Fruit fly (Drosophila melanogaster) whole organism, embryonic: ENCODE results near the gene CG15894.

Experiments used
- ATbp ChIP-seq: fragments of 200-800 bp; sonication (Bioruptor generic); optimal IDR thresholded peaks from 2 replicates; lab custom pipeline; 2017; ENCODE audit warnings: missing biosample characterization, mild to moderate bottlenecking, missing genetic modification characterization, missing genetic modification reagents
- Atf6 ChIP-seq: fragments of 200-800 bp; sonication (Bioruptor generic); IDR thresholded peaks from 2 replicates; pipeline ENCODE4 v1.3.6; 2022; ENCODE audit warnings: missing biosample characterization, missing genetic modification characterization
- CG11085 ChIP-seq: fragments of 200-800 bp; sonication (Bioruptor generic); IDR thresholded peaks from 2 replicates; pipeline ENCODE4 v1.3.6; 2022; ENCODE audit warnings: missing biosample characterization, missing genetic modification characterization
- CG11456 ChIP-seq: fragments of 200-800 bp; sonication (Bioruptor generic); IDR thresholded peaks from 3 replicates; pipeline ENCODE4 v1.3.6; 2022; ENCODE audit warnings: missing biosample characterization, missing genetic modification characterization
- CG13287 ChIP-seq: fragments of 200-800 bp; sonication (Bioruptor generic); IDR thresholded peaks from 2 replicates; pipeline ENCODE4 v1.3.6; 2022; ENCODE audit warnings: missing biosample characterization, missing genetic modification characterization; ENCODE audit not compliant: partially characterized antibody
- CG14441 ChIP-seq: fragments of 200-800 bp; sonication (Bioruptor generic); IDR thresholded peaks from 2 replicates; pipeline ENCODE4 v1.3.6; 2022; ENCODE audit warnings: missing biosample characterization, missing genetic modification characterization
- CG14965 ChIP-seq: fragments of 200-800 bp; sonication (Bioruptor generic); optimal IDR thresholded peaks from 2 replicates; lab custom pipeline; 2016; ENCODE audit warnings: missing biosample characterization, missing genetic modification characterization, borderline replicate concordance
- CG17186 ChIP-seq: fragments of 200-800 bp; sonication (Bioruptor generic); optimal IDR thresholded peaks from 3 replicates; lab custom pipeline; 2017; ENCODE audit warnings: missing biosample characterization, missing genetic modification reagents, missing genetic modification characterization
- CG2712 ChIP-seq: fragments of 200-800 bp; optimal IDR thresholded peaks from 3 replicates; lab custom pipeline; 2019; ENCODE audit warnings: missing biosample characterization, mild to moderate bottlenecking, missing genetic modification characterization, moderate library complexity
- CG42726 ChIP-seq: fragments of 200-800 bp; sonication (Bioruptor generic); IDR thresholded peaks from 2 replicates; pipeline ENCODE4 v1.3.6; 2022; ENCODE audit warnings: missing biosample characterization, missing genetic modification characterization; ENCODE audit not compliant: partially characterized antibody
- CG6854 ChIP-seq: fragments of 200-800 bp; sonication (Bioruptor generic); optimal IDR thresholded peaks from 3 replicates; lab custom pipeline; 2017; ENCODE audit warnings: missing biosample characterization, mild to moderate bottlenecking, missing genetic modification characterization
- CG7556 ChIP-seq: fragments of 200-800 bp; sonication (Bioruptor generic); optimal IDR thresholded peaks from 2 replicates; lab custom pipeline; 2017; ENCODE audit warnings: missing biosample characterization, mild to moderate bottlenecking, missing genetic modification characterization
- CG7839 ChIP-seq: fragments of 200-800 bp; sonication (Bioruptor generic); optimal IDR thresholded peaks from 3 replicates; lab custom pipeline; 2018; ENCODE audit warnings: missing biosample characterization, mild to moderate bottlenecking, missing genetic modification characterization, moderate library complexity
- D19A ChIP-seq: fragments of 200-800 bp; optimal IDR thresholded peaks from 3 replicates; lab custom pipeline; 2019; ENCODE audit warnings: missing biosample characterization, mild to moderate bottlenecking, missing genetic modification characterization, moderate library complexity
- Doc3 ChIP-seq: fragments of 200-800 bp; sonication (Bioruptor generic); IDR thresholded peaks from 3 replicates; pipeline ENCODE4 v1.3.6; 2022; ENCODE audit warnings: missing biosample characterization, missing genetic modification characterization; ENCODE audit not compliant: partially characterized antibody
- Dref ChIP-seq: fragments of 200-800 bp; sonication (Bioruptor generic); IDR thresholded peaks from 2 replicates; pipeline ENCODE4 v1.3.6; 2022; ENCODE audit warnings: missing biosample characterization, missing genetic modification characterization
- ERR ChIP-seq: fragments of 200-800 bp; sonication (Bioruptor generic); optimal IDR thresholded peaks from 2 replicates; lab custom pipeline; 2016; ENCODE audit warnings: missing biosample characterization, missing genetic modification characterization
- Hmr ChIP-seq: fragments of 200-800 bp; sonication (Bioruptor generic); optimal IDR thresholded peaks from 3 replicates; lab custom pipeline; 2017; ENCODE audit warnings: mild to moderate bottlenecking, missing biosample characterization, missing genetic modification reagents, missing genetic modification characterization
- Hr78 ChIP-seq, 2 experiments: fragments of 200-800 bp in 1 of 2; fragments of >200 bp in 1 of 2; sonication (Bioruptor generic) in 1 of 2; optimal IDR thresholded peaks; 2 replicates each; lab custom pipeline; 2017 to 2019; ENCODE audit warnings: missing biosample characterization in 2 of 2, missing genetic modification characterization in 2 of 2, mild to moderate bottlenecking in 1 of 2, moderate library complexity in 1 of 2
- MBD-R2 ChIP-seq: fragments of 200-800 bp; sonication (Bioruptor generic); IDR thresholded peaks from 2 replicates; pipeline ENCODE4 v1.3.6; 2022; ENCODE audit warnings: missing biosample characterization, missing genetic modification characterization
- MESR4 ChIP-seq: fragments of 200-800 bp; sonication (Bioruptor generic); optimal IDR thresholded peaks from 2 replicates; lab custom pipeline; 2018; ENCODE audit warnings: missing biosample characterization, mild to moderate bottlenecking, missing genetic modification characterization, moderate library complexity
- Myb ChIP-seq: fragments of 200-800 bp; sonication (Bioruptor generic); optimal IDR thresholded peaks from 2 replicates; lab custom pipeline; 2016; ENCODE audit warnings: missing biosample characterization, missing genetic modification characterization
- Opbp ChIP-seq: fragments of 200-800 bp; sonication (Bioruptor generic); IDR thresholded peaks from 3 replicates; pipeline ENCODE4 v1.3.6; 2022; ENCODE audit warnings: missing biosample characterization, missing genetic modification characterization; ENCODE audit not compliant: partially characterized antibody
- Ravus ChIP-seq: fragments of 200-800 bp; sonication (Bioruptor generic); IDR thresholded peaks from 2 replicates; pipeline ENCODE4 v1.3.6; 2022; ENCODE audit warnings: missing biosample characterization, missing genetic modification characterization
- Six4 ChIP-seq: fragments of 200-800 bp; sonication (Bioruptor generic); optimal IDR thresholded peaks from 2 replicates; lab custom pipeline; 2016; ENCODE audit warnings: missing biosample characterization, missing genetic modification characterization
- Sox102F ChIP-seq: fragments of 200-800 bp; sonication (Bioruptor generic); optimal IDR thresholded peaks from 2 replicates; lab custom pipeline; 2018; ENCODE audit warnings: missing biosample characterization, mild to moderate bottlenecking, missing genetic modification characterization, moderate library complexity
- Usf ChIP-seq: fragments of 200-800 bp; sonication (Bioruptor generic); optimal IDR thresholded peaks from 2 replicates; lab custom pipeline; 2017; ENCODE audit warnings: missing genotype, missing biosample characterization, missing genetic modification characterization
- abd-A ChIP-seq: fragments of 200-800 bp; sonication (Bioruptor generic); optimal IDR thresholded peaks from 3 replicates; lab custom pipeline; 2019; ENCODE audit warnings: missing biosample characterization, mild to moderate bottlenecking, missing genetic modification characterization, moderate library complexity
- bigmax ChIP-seq: fragments of 200-800 bp; sonication (Bioruptor generic); optimal IDR thresholded peaks from 2 replicates; lab custom pipeline; 2018; ENCODE audit warnings: missing biosample characterization, mild to moderate bottlenecking, missing genetic modification characterization
- cato ChIP-seq: fragments of 200-800 bp; sonication (Bioruptor generic); optimal IDR thresholded peaks from 2 replicates; lab custom pipeline; 2016; ENCODE audit warnings: missing biosample characterization, missing genetic modification characterization, borderline replicate concordance
- crp ChIP-seq, 2 experiments: fragments of 200-800 bp; sonication (Bioruptor generic); optimal IDR thresholded peaks; 2 replicates in 1 of 2; 3 replicates in 1 of 2; lab custom pipeline; 2017; ENCODE audit warnings: missing biosample characterization in 2 of 2, missing genetic modification characterization in 2 of 2, mild to moderate bottlenecking in 1 of 2, moderate library complexity in 1 of 2
- cwo ChIP-seq: fragments of 200-800 bp; sonication (Bioruptor generic); optimal IDR thresholded peaks from 3 replicates; lab custom pipeline; 2017; ENCODE audit warnings: missing biosample characterization, missing genetic modification characterization, mild to moderate bottlenecking, moderate library complexity, missing genetic modification reagents
- dan ChIP-seq: fragments of 200-800 bp; sonication (Bioruptor generic); IDR thresholded peaks from 2 replicates; pipeline ENCODE4 v1.3.6; 2022; ENCODE audit warnings: missing biosample characterization, missing genetic modification characterization
- disco-r ChIP-seq: fragments of 200-800 bp; sonication (Bioruptor generic); optimal IDR thresholded peaks from 2 replicates; lab custom pipeline; 2016; ENCODE audit warnings: missing biosample characterization, missing genetic modification characterization
- grau ChIP-seq: fragments of 200-800 bp; optimal IDR thresholded peaks from 3 replicates; lab custom pipeline; 2019; ENCODE audit warnings: missing biosample characterization, mild to moderate bottlenecking, missing genetic modification characterization, moderate library complexity
- kni ChIP-seq: fragments of 200-800 bp; sonication (Bioruptor generic); optimal IDR thresholded peaks from 3 replicates; lab custom pipeline; 2017; ENCODE audit warnings: mild to moderate bottlenecking, missing biosample characterization, missing genetic modification reagents, missing genetic modification characterization
- lab ChIP-seq: fragments of 200-800 bp; sonication (Bioruptor generic); optimal IDR thresholded peaks from 3 replicates; lab custom pipeline; 2017; ENCODE audit warnings: missing biosample characterization, missing genetic modification characterization, mild to moderate bottlenecking, moderate library complexity, missing genetic modification reagents
- lilli ChIP-seq: fragments of 200-800 bp; sonication (Bioruptor generic); optimal IDR thresholded peaks from 3 replicates; lab custom pipeline; 2016; ENCODE audit warnings: missing biosample characterization, missing genetic modification characterization
- luna ChIP-seq: fragments of 200-800 bp; sonication (Bioruptor generic); optimal IDR thresholded peaks from 2 replicates; lab custom pipeline; 2016; ENCODE audit warnings: missing biosample characterization, missing genetic modification characterization
- odd ChIP-seq: fragments of 200-800 bp; sonication (Bioruptor generic); optimal IDR thresholded peaks from 2 replicates; lab custom pipeline; 2017; ENCODE audit warnings: missing biosample characterization, mild to moderate bottlenecking, missing genetic modification characterization
- pan ChIP-seq, 4 experiments: fragments of >200 bp in 3 of 4; fragments of 200-800 bp in 1 of 4; sonication (Bioruptor generic) in 1 of 4; optimal IDR thresholded peaks in 3 of 4; IDR thresholded peaks in 1 of 4; 2 replicates each; pipeline versions ENCODE4 v1.3.6 to Lab custom; 2017 to 2022; ENCODE audit warnings: missing biosample characterization in 2 of 4, missing genetic modification characterization in 2 of 4, mixed read lengths in 1 of 4
- pb ChIP-seq: fragments of 200-800 bp; sonication (Bioruptor generic); optimal IDR thresholded peaks from 3 replicates; lab custom pipeline; 2016; ENCODE audit warnings: missing biosample characterization, missing genetic modification characterization
- phol ChIP-seq: fragments of 200-800 bp; sonication (Bioruptor generic); optimal IDR thresholded peaks from 3 replicates; lab custom pipeline; 2018; ENCODE audit warnings: missing biosample characterization, mild to moderate bottlenecking, missing genetic modification characterization, moderate library complexity
- sens ChIP-seq: fragments of 200-800 bp; sonication (Bioruptor generic); peaks from one replicate; lab custom pipeline; 2016; ENCODE audit warnings: missing biosample characterization, missing genetic modification characterization
- sima ChIP-seq: fragments of 200-800 bp; sonication (Bioruptor generic); optimal IDR thresholded peaks from 2 replicates; lab custom pipeline; 2016; ENCODE audit warnings: missing biosample characterization, missing genetic modification characterization
- sqz ChIP-seq: fragments of 200-800 bp; sonication (Bioruptor generic); optimal IDR thresholded peaks from 3 replicates; lab custom pipeline; 2018; ENCODE audit warnings: missing biosample characterization, mild to moderate bottlenecking, missing genetic modification characterization
- toy ChIP-seq: fragments of 200-800 bp; sonication (Bioruptor generic); IDR thresholded peaks from 2 replicates; pipeline ENCODE4 v1.3.6; 2022; ENCODE audit warnings: missing biosample characterization, missing genetic modification characterization
- wdn ChIP-seq: fragments of 200-800 bp; sonication (Bioruptor generic); IDR thresholded peaks from 2 replicates; pipeline ENCODE4 v1.3.6; 2022; ENCODE audit warnings: missing biosample characterization, missing genetic modification characterization
- wor ChIP-seq: fragments of 200-800 bp; sonication (Bioruptor generic); IDR thresholded peaks from 2 replicates; pipeline ENCODE4 v1.3.6; 2022; ENCODE audit warnings: missing biosample characterization, missing genetic modification characterization

CG15894 gene

dm6 chrX:6346926-6347367, 37.9 kb downstream of the CG15894 start, which contains the start of gene CG3847 (continued):
- TF ChIP-seq MESR4 (GFP tag; lab: Kevin White, UChicago) = peak; percentile 95
- TF ChIP-seq toy = no peak
- peak; percentile 27 for TF ChIP-seq CG7556
- peak; percentile 52 for TF ChIP-seq lab (GFP tag; lab: Kevin White, UChicago)
- TF ChIP-seq abd-A (tag; lab: Kevin White, UChicago) = peak; percentile 51
- TF ChIP-seq grau = peak; percentile 32
- TF ChIP-seq Opbp (GFP tag; lab: Robert Waterston, UW) = peak; percentile 70
- TF ChIP-seq Six4 (GFP tag; lab: Kevin White, UChicago) = no peak
- TF ChIP-seq CG14965 (GFP tag; lab: Kevin White, UChicago) = no peak
- peak; percentile 62 for TF ChIP-seq CG2712
- peak; percentile 75 for TF ChIP-seq CG42726 (GFP tag; lab: Robert Waterston, UW)
- no peak for TF ChIP-seq CG11085 (GFP tag; lab: Robert Waterston, UW)
- peak; percentile 73 for TF ChIP-seq MBD-R2 (GFP tag; lab: Robert Waterston, UW)
- peak in 1 of 2 experiments; percentile 54 for TF ChIP-seq crp (GFP tag; optimal IDR thresholded peaks at IDR 0.05; lab: Kevin White, UChicago)
- TF ChIP-seq Sox102F (GFP tag; lab: Kevin White, UChicago) = no peak
- TF ChIP-seq sima (GFP tag; lab: Kevin White, UChicago) = no peak
- TF ChIP-seq Dref (GFP tag; lab: Robert Waterston, UW) = peak; percentile 96
- TF ChIP-seq CG13287 (GFP tag; lab: Robert Waterston, UW) = peak; percentile 76
- TF ChIP-seq kni (GFP tag; lab: Kevin White, UChicago) = peak; percentile 53
- TF ChIP-seq CG14441 (GFP tag; lab: Robert Waterston, UW) = no peak
- no peak for TF ChIP-seq Hr78 (GFP tag; optimal IDR thresholded peaks at IDR 0.05; lab: Kevin White, UChicago)
- peak; percentile 72 for TF ChIP-seq CG17186 (GFP tag; lab: Kevin White, UChicago)
- no peak for TF ChIP-seq Atf6
- TF ChIP-seq sens = peak; percentile 90
- peak; percentile 54; the same call in 1 of the 3 replicates for TF ChIP-seq CG11456
- TF ChIP-seq sqz (GFP tag; lab: Kevin White, UChicago) = no peak
- no peak for TF ChIP-seq CG6854
- no peak for TF ChIP-seq wor (GFP tag; lab: Robert Waterston, UW)
- TF ChIP-seq bigmax (GFP tag; lab: Kevin White, UChicago) = no peak
- peak; percentile 99 for TF ChIP-seq phol (tag; lab: Kevin White, UChicago)
- no peak for TF ChIP-seq cato (GFP tag; lab: Kevin White, UChicago)
- no peak for TF ChIP-seq pb (GFP tag; lab: Kevin White, UChicago)
- TF ChIP-seq lilli = peak; percentile 55
- TF ChIP-seq pan (optimal IDR thresholded peaks at IDR 0.05; lab: Kevin White, UChicago) = no peak
- TF ChIP-seq pan (GFP tag; optimal IDR thresholded peaks at IDR 0.05 in 1 of 2, IDR thresholded peaks at IDR 0.05 in 1 of 2) = peak in 1 of 2 experiments; percentile 29
- peak; percentile 48 for TF ChIP-seq ERR (GFP tag; lab: Kevin White, UChicago)
- peak; percentile 83 for TF ChIP-seq Hmr (GFP tag; lab: Kevin White, UChicago)
- no peak for TF ChIP-seq Usf (GFP tag; lab: Kevin White, UChicago)
- TF ChIP-seq Myb (GFP tag; lab: Kevin White, UChicago) = peak; percentile 97
- TF ChIP-seq CG7839 = peak; percentile 8
- 0 out of 3 replicates have a peak, but pooled peaks have one; percentile 22 for TF ChIP-seq Doc3 (GFP tag; lab: Robert Waterston, UW)
- TF ChIP-seq odd (GFP tag; lab: Kevin White, UChicago) = no peak
- TF ChIP-seq cwo (GFP tag; lab: Kevin White, UChicago) = no peak
- no peak for TF ChIP-seq disco-r
- TF ChIP-seq luna (GFP tag; lab: Kevin White, UChicago) = no peak
- peak; percentile 26 for TF ChIP-seq ATbp (GFP tag; lab: Kevin White, UChicago)
- no peak for TF ChIP-seq D19A (tag; lab: Kevin White, UChicago)
- 0 out of 2 replicates have a peak, but pooled peaks have one; percentile 25 for TF ChIP-seq wdn (GFP tag; lab: Robert Waterston, UW)
- no peak for TF ChIP-seq Ravus
- TF ChIP-seq dan (GFP tag; lab: Robert Waterston, UW) = no peak
